Worm (Caenorhabditis elegans) whole organism, mixed stage, embryonic: Measurements from ENCODE around the gene wdr-83.

Experiments used
- M03D4.4 ChIP-seq: sonication (generic microtip); optimal IDR thresholded peaks from 2 replicates; lab custom pipeline; 2017; ENCODE audit warnings: mild to moderate bottlenecking, missing genetic modification characterization, missing compliant biosample characterization
- bed-3 ChIP-seq: fragments of 200-800 bp; sonication (Bioruptor generic); optimal IDR thresholded peaks from 3 replicates; lab custom pipeline; 2018; ENCODE audit warnings: mild to moderate bottlenecking, missing genetic modification characterization, moderate library complexity, missing compliant biosample characterization
- blmp-1 ChIP-seq: fragments of 150-350 bp; optimal IDR thresholded peaks from 2 replicates; lab custom pipeline; 2014; ENCODE audit warnings: missing biosample characterization, missing genetic modification characterization
- ceh-83 ChIP-seq: fragments of 200-800 bp; sonication (Bioruptor generic); optimal IDR thresholded peaks from 2 replicates; lab custom pipeline; 2018; ENCODE audit warnings: mild to moderate bottlenecking, missing genetic modification characterization, missing compliant biosample characterization
- ces-1 ChIP-seq: fragments of 150-350 bp; optimal IDR thresholded peaks from 2 replicates; lab custom pipeline; 2014; ENCODE audit warnings: missing biosample characterization, missing genetic modification reagents, missing genetic modification characterization
- cnd-1 ChIP-seq: fragments of 200-800 bp; sonication (Bioruptor generic); optimal IDR thresholded peaks from 2 replicates; lab custom pipeline; 2018; ENCODE audit warnings: mild to moderate bottlenecking, missing genetic modification characterization, missing compliant biosample characterization
- drap-1 ChIP-seq: fragments of 200-800 bp; sonication (Bioruptor generic); optimal IDR thresholded peaks from 3 replicates; lab custom pipeline; 2018; ENCODE audit warnings: mild to moderate bottlenecking, missing genetic modification characterization, missing compliant biosample characterization
- elt-3 ChIP-seq: fragments of 150-350 bp; optimal IDR thresholded peaks from 2 replicates; lab custom pipeline; 2014; ENCODE audit warnings: missing biosample characterization, missing genetic modification characterization
- ham-2 ChIP-seq: fragments of 200-800 bp; sonication (Bioruptor generic); optimal IDR thresholded peaks from 2 replicates; lab custom pipeline; 2018; ENCODE audit warnings: mild to moderate bottlenecking, missing genetic modification characterization, missing compliant biosample characterization
- hlh-1 ChIP-seq: fragments of 150-350 bp; optimal IDR thresholded peaks from 2 replicates; lab custom pipeline; 2014; ENCODE audit warnings: missing biosample characterization, missing genetic modification reagents, missing genetic modification characterization
- lin-32 ChIP-seq: fragments of 200-800 bp; sonication (Bioruptor generic); optimal IDR thresholded peaks from 2 replicates; lab custom pipeline; 2018; ENCODE audit warnings: mild to moderate bottlenecking, missing genetic modification characterization, missing compliant biosample characterization
- mab-5 ChIP-seq: fragments of 150-350 bp; optimal IDR thresholded peaks from 2 replicates; lab custom pipeline; 2014; ENCODE audit warnings: missing biosample characterization, missing genetic modification characterization
- mls-2 ChIP-seq: sonication (generic microtip); optimal IDR thresholded peaks from 2 replicates; lab custom pipeline; 2016; ENCODE audit warnings: mild to moderate bottlenecking, missing genetic modification characterization, moderate library complexity, missing compliant biosample characterization
- nhr-12 ChIP-seq: fragments of 150-350 bp; optimal IDR thresholded peaks from 2 replicates; lab custom pipeline; 2014; ENCODE audit warnings: missing biosample characterization, missing genetic modification characterization
- nhr-2 ChIP-seq: fragments of 150-350 bp; optimal IDR thresholded peaks from 2 replicates; lab custom pipeline; 2014; ENCODE audit warnings: missing biosample characterization, missing genetic modification characterization
- nhr-237 ChIP-seq: fragments of 150-350 bp; optimal IDR thresholded peaks from 2 replicates; lab custom pipeline; 2014; ENCODE audit warnings: missing biosample characterization, missing genetic modification characterization
- nhr-76 ChIP-seq: sonication (generic microtip); optimal IDR thresholded peaks from 2 replicates; lab custom pipeline; 2017; ENCODE audit warnings: missing biosample characterization, missing genetic modification characterization
- pha-4 ChIP-seq: fragments of 150-350 bp; optimal IDR thresholded peaks from 2 replicates; lab custom pipeline; 2018; ENCODE audit warnings: missing biosample characterization, missing genetic modification reagents, missing genetic modification characterization
- sem-2 ChIP-seq: fragments of 200-800 bp; sonication (Bioruptor generic); optimal IDR thresholded peaks from 2 replicates; lab custom pipeline; 2018; ENCODE audit warnings: mild to moderate bottlenecking, missing genetic modification characterization, missing compliant biosample characterization
- sptf-1 ChIP-seq: sonication (generic microtip); optimal IDR thresholded peaks from 2 replicates; lab custom pipeline; 2017; ENCODE audit warnings: mild to moderate bottlenecking, missing genetic modification characterization, moderate library complexity, missing compliant biosample characterization
- tbx-8 ChIP-seq: fragments of 200-800 bp; sonication (Bioruptor generic); optimal IDR thresholded peaks from 2 replicates; lab custom pipeline; 2018; ENCODE audit warnings: mild to moderate bottlenecking, missing genetic modification characterization, moderate library complexity, missing compliant biosample characterization
- unc-120 ChIP-seq: sonication (generic microtip); optimal IDR thresholded peaks from 2 replicates; lab custom pipeline; 2017; ENCODE audit warnings: missing genetic modification characterization, missing compliant biosample characterization; ENCODE audit not compliant: poor library complexity, severe bottlenecking
- unc-39 ChIP-seq: fragments of 150-350 bp; optimal IDR thresholded peaks from 2 replicates; lab custom pipeline; 2014; ENCODE audit warnings: missing biosample characterization, missing genetic modification characterization
- zip-8 ChIP-seq: fragments of 150-350 bp; optimal IDR thresholded peaks from 2 replicates; lab custom pipeline; 2014; ENCODE audit warnings: missing biosample characterization, missing genetic modification characterization
- ztf-11 ChIP-seq: fragments of 150-350 bp; optimal IDR thresholded peaks from 2 replicates; lab custom pipeline; 2014; ENCODE audit warnings: missing biosample characterization, missing genetic modification characterization

Gene wdr-83

ce11 chrII:5032669-5033068 lies 1.2 kb upstream of the wdr-83 start (continued):
- TF ChIP-seq ztf-11 (tag; lab: Kevin White, UChicago) = peak; percentile 85
- peak; percentile 93 for TF ChIP-seq ham-2 (GFP tag; lab: Kevin White, UChicago)
- TF ChIP-seq elt-3 (tag; lab: Kevin White, UChicago) = no peak
- TF ChIP-seq zip-8 (tag; lab: Kevin White, UChicago) = no peak
- peak; percentile 92 for TF ChIP-seq sem-2
- TF ChIP-seq bed-3 (GFP tag; lab: Kevin White, UChicago) = peak; percentile 82
- peak; percentile 94 for TF ChIP-seq M03D4.4 (tag; lab: Kevin White, UChicago)
- peak; percentile 95 for TF ChIP-seq cnd-1 (tag; lab: Kevin White, UChicago)
- no peak for TF ChIP-seq nhr-2 (tag; lab: Kevin White, UChicago)
- TF ChIP-seq mab-5 (tag; lab: Kevin White, UChicago) = no peak
- TF ChIP-seq, all 35 proteins: peak for 26

- TF ChIP-seq nhr-12 (tag; lab: Kevin White, UChicago) (no peak), mls-2 (tag; lab: Kevin White, UChicago) (no peak), nhr-2 (tag; lab: Kevin White, UChicago) (no peak), nhr-76 (tag; lab: Kevin White, UChicago) (no peak), bed-3 (GFP tag; lab: Kevin White, UChicago) (no peak), ham-2 (GFP tag; lab: Kevin White, UChicago) (no peak), mab-5 (tag; lab: Kevin White, UChicago) (no peak), unc-120 (tag; lab: Kevin White, UChicago) (no peak), zip-8 (tag; lab: Kevin White, UChicago) (no peak)
- TF ChIP-seq, all 35 proteins: peak for 0
Observed at ce11 chrII:5027952-5028351, 3.6 kb downstream of the wdr-83 start.

ce11 chrII:5022381-5022855 lies 9.1 kb downstream of the wdr-83 start, which contains the start of the genes nsy-1 and F59A6.13:
TSS of gene nsy-1 (plus strand) at chrII:5022757.
TSS of gene F59A6.13 (plus strand) at chrII:5022805.
- TF ChIP-seq ces-1 (GFP tag; lab: Kevin White, UChicago) = no peak
- no peak for TF ChIP-seq ceh-83
- no peak for TF ChIP-seq bed-3 (GFP tag; lab: Kevin White, UChicago)
- TF ChIP-seq unc-39 (tag; lab: Kevin White, UChicago) = no peak
- TF ChIP-seq drap-1 (GFP tag; lab: Kevin White, UChicago) = no peak
- TF ChIP-seq pha-4 (tag; lab: Kevin White, UChicago) = no peak
- no peak for TF ChIP-seq lin-32 (GFP tag; lab: Kevin White, UChicago)
- no peak for TF ChIP-seq nhr-12 (tag; lab: Kevin White, UChicago)
- TF ChIP-seq sptf-1 (tag; lab: Kevin White, UChicago) = no peak
- TF ChIP-seq elt-3 (tag; lab: Kevin White, UChicago) = no peak
- TF ChIP-seq M03D4.4 (tag; lab: Kevin White, UChicago) = no peak
- no peak for TF ChIP-seq hlh-1 (tag; lab: Kevin White, UChicago)
- no peak for TF ChIP-seq unc-120 (tag; lab: Kevin White, UChicago)
- no peak for TF ChIP-seq sem-2

ce11 chrII:5021518-5021917 lies 10.0 kb downstream of the wdr-83 start:
- no peak for TF ChIP-seq nhr-2 (tag; lab: Kevin White, UChicago)

ce11 chrII:5020513-5021081 lies 10.9 kb downstream of the wdr-83 start:
- TF ChIP-seq nhr-76 (tag; lab: Kevin White, UChicago) (no peak), nhr-237 (tag; lab: Kevin White, UChicago) (no peak), ztf-11 (tag; lab: Kevin White, UChicago) (no peak), ceh-83 (no peak), unc-120 (tag; lab: Kevin White, UChicago) (no peak), elt-3 (tag; lab: Kevin White, UChicago) (no peak)

ce11 chrII:5019389-5020108 lies 12.0 kb downstream of the wdr-83 start:
- TF ChIP-seq unc-39 (tag; lab: Kevin White, UChicago) = no peak
- TF ChIP-seq zip-8 (tag; lab: Kevin White, UChicago) = no peak
- TF ChIP-seq pha-4 (tag; lab: Kevin White, UChicago) = no peak
- no peak for TF ChIP-seq tbx-8
- no peak for TF ChIP-seq mab-5 (tag; lab: Kevin White, UChicago)
- TF ChIP-seq blmp-1 (tag; lab: Kevin White, UChicago) = no peak
- TF ChIP-seq bed-3 (GFP tag; lab: Kevin White, UChicago) = no peak
- peak; percentile 17 for TF ChIP-seq elt-3 (tag; lab: Kevin White, UChicago)
- no peak for TF ChIP-seq ham-2 (GFP tag; lab: Kevin White, UChicago)
